Fruit fly (Drosophila melanogaster) whole organism, embryonic: ENCODE data around the gene CG8944.
A peak's percentile ranks its signal among the peaks of the same experiment; 100 is the strongest.

Experiments used
- CG10267 ChIP-seq: fragments of 200-800 bp; sonication (Bioruptor generic); optimal IDR thresholded peaks from 2 replicates; lab custom pipeline; 2018; ENCODE audit warnings: missing biosample characterization, mild to moderate bottlenecking, missing genetic modification characterization, moderate library complexity
- CG12155 ChIP-seq: fragments of 200-800 bp; sonication (Bioruptor generic); optimal IDR thresholded peaks from 3 replicates; lab custom pipeline; 2016; ENCODE audit warnings: missing biosample characterization, missing genetic modification characterization
- CG13287 ChIP-seq: fragments of 200-800 bp; sonication (Bioruptor generic); IDR thresholded peaks from 2 replicates; pipeline ENCODE4 v1.3.6; 2022; ENCODE audit warnings: missing biosample characterization, missing genetic modification characterization; ENCODE audit not compliant: partially characterized antibody
- CG13894 ChIP-seq: fragments of 200-800 bp; sonication (Bioruptor generic); optimal IDR thresholded peaks from 3 replicates; lab custom pipeline; 2018; ENCODE audit warnings: missing biosample characterization, mild to moderate bottlenecking, missing genetic modification characterization, moderate library complexity
- CG15269 ChIP-seq: fragments of 200-800 bp; sonication (Bioruptor generic); optimal IDR thresholded peaks from 2 replicates; lab custom pipeline; 2018; ENCODE audit warnings: missing biosample characterization, mild to moderate bottlenecking, missing genetic modification characterization, moderate library complexity
- CG15601 ChIP-seq: fragments of 200-800 bp; sonication (Bioruptor generic); optimal IDR thresholded peaks from 3 replicates; lab custom pipeline; 2019; ENCODE audit warnings: missing biosample characterization, mild to moderate bottlenecking, missing genetic modification characterization, moderate library complexity
- CG1603 ChIP-seq: fragments of 200-800 bp; sonication (Bioruptor generic); optimal IDR thresholded peaks from 2 replicates; lab custom pipeline; 2019; ENCODE audit warnings: missing biosample characterization, mild to moderate bottlenecking, missing genetic modification characterization, moderate library complexity
- CG16813 ChIP-seq: fragments of 200-800 bp; sonication (Bioruptor generic); IDR thresholded peaks from 3 replicates; pipeline ENCODE4 v1.3.6; 2022; ENCODE audit warnings: missing biosample characterization, missing genetic modification characterization; ENCODE audit not compliant: partially characterized antibody
- CG17385 ChIP-seq: fragments of 200-800 bp; sonication (Bioruptor generic); optimal IDR thresholded peaks from 3 replicates; lab custom pipeline; 2018; ENCODE audit warnings: missing biosample characterization, mild to moderate bottlenecking, missing genetic modification characterization
- CG17568 ChIP-seq: fragments of 200-800 bp; sonication (Bioruptor generic); optimal IDR thresholded peaks from 2 replicates; lab custom pipeline; 2018; ENCODE audit warnings: missing biosample characterization, mild to moderate bottlenecking, missing genetic modification characterization, moderate library complexity
- CG17829 ChIP-seq: fragments of 200-800 bp; optimal IDR thresholded peaks from 2 replicates; lab custom pipeline; 2019; ENCODE audit warnings: missing biosample characterization, mild to moderate bottlenecking, missing genetic modification characterization, moderate library complexity
- CG33213 ChIP-seq: fragments of 200-800 bp; sonication (Bioruptor generic); optimal IDR thresholded peaks from 3 replicates; lab custom pipeline; 2016; ENCODE audit warnings: missing biosample characterization, missing genetic modification characterization
- CG4820 ChIP-seq: fragments of 200-800 bp; sonication (Bioruptor generic); optimal IDR thresholded peaks from 3 replicates; lab custom pipeline; 2016; ENCODE audit warnings: missing biosample characterization, missing genetic modification characterization
- CG6272 ChIP-seq: fragments of 200-800 bp; sonication (Bioruptor generic); IDR thresholded peaks from 2 replicates; pipeline ENCODE4 v1.3.6; 2022; ENCODE audit warnings: missing biosample characterization, missing genetic modification characterization
- CG6765 ChIP-seq: fragments of 200-800 bp; sonication (Bioruptor generic); optimal IDR thresholded peaks from 3 replicates; lab custom pipeline; 2017; ENCODE audit warnings: missing biosample characterization, mild to moderate bottlenecking, missing genetic modification characterization
- CG9215 ChIP-seq: fragments of 200-800 bp; sonication (Bioruptor generic); IDR thresholded peaks from 2 replicates; pipeline ENCODE4 v1.3.6; 2022; ENCODE audit warnings: missing biosample characterization, missing genetic modification characterization
- CG9437 ChIP-seq: fragments of 200-800 bp; sonication (Bioruptor generic); optimal IDR thresholded peaks from 2 replicates; lab custom pipeline; 2018; ENCODE audit warnings: missing biosample characterization, mild to moderate bottlenecking, missing genetic modification characterization
- CG9727 ChIP-seq: fragments of 200-800 bp; sonication (Bioruptor generic); optimal IDR thresholded peaks from 3 replicates; lab custom pipeline; 2017; ENCODE audit warnings: missing biosample characterization, mild to moderate bottlenecking, missing genetic modification characterization
- CG9932 ChIP-seq: fragments of 200-800 bp; sonication (Bioruptor generic); IDR thresholded peaks from 2 replicates; pipeline ENCODE4 v1.3.6; 2022; ENCODE audit warnings: missing biosample characterization, missing genetic modification characterization
- Deaf1 ChIP-seq: fragments of 200-800 bp; optimal IDR thresholded peaks from 3 replicates; lab custom pipeline; 2019; ENCODE audit warnings: missing biosample characterization, mild to moderate bottlenecking, missing genetic modification characterization, moderate library complexity
- HLHmδ ChIP-seq: fragments of 200-800 bp; sonication (Bioruptor generic); optimal IDR thresholded peaks from 2 replicates; lab custom pipeline; 2018; ENCODE audit warnings: missing biosample characterization, mild to moderate bottlenecking, missing genetic modification characterization, moderate library complexity
- Max ChIP-seq: fragments of 200-800 bp; sonication (Bioruptor generic); optimal IDR thresholded peaks from 2 replicates; lab custom pipeline; 2016; ENCODE audit warnings: missing biosample characterization, mild to moderate bottlenecking, missing genetic modification characterization
- Mrtf ChIP-seq: fragments of 200-800 bp; sonication (Bioruptor generic); IDR thresholded peaks from 3 replicates; pipeline ENCODE4 v1.3.6; 2022; ENCODE audit warnings: missing biosample characterization, missing genetic modification characterization
- NFAT ChIP-seq: fragments of 200-800 bp; sonication (Bioruptor generic); IDR thresholded peaks from 2 replicates; pipeline ENCODE4 v1.3.6; 2022; ENCODE audit warnings: missing biosample characterization, missing genetic modification characterization
- Sry-δ ChIP-seq: fragments of 200-800 bp; sonication (Bioruptor generic); optimal IDR thresholded peaks from 2 replicates; lab custom pipeline; 2016; ENCODE audit warnings: missing biosample characterization, missing genetic modification characterization
- aop ChIP-seq: fragments of 200-800 bp; sonication (Bioruptor generic); IDR thresholded peaks from 2 replicates; pipeline ENCODE4 v1.3.6; 2022; ENCODE audit warnings: missing biosample characterization, missing genetic modification characterization
- bbx ChIP-seq: fragments of 200-800 bp; sonication (Bioruptor generic); IDR thresholded peaks from 2 replicates; pipeline ENCODE4 v1.3.6; 2022; ENCODE audit warnings: missing biosample characterization, missing genetic modification characterization; ENCODE audit not compliant: partially characterized antibody
- cg ChIP-seq: fragments of 200-800 bp; sonication (Bioruptor generic); optimal IDR thresholded peaks from 3 replicates; lab custom pipeline; 2019; ENCODE audit warnings: missing biosample characterization, mild to moderate bottlenecking, missing genetic modification characterization, moderate library complexity
- ci ChIP-seq: fragments of 200-800 bp; sonication (Bioruptor generic); IDR thresholded peaks from 3 replicates; pipeline ENCODE4 v1.3.6; 2022; ENCODE audit warnings: missing biosample characterization, missing genetic modification characterization
- crp ChIP-seq, 2 experiments: fragments of 200-800 bp; sonication (Bioruptor generic); optimal IDR thresholded peaks; 2 replicates in 1 of 2; 3 replicates in 1 of 2; lab custom pipeline; 2017; ENCODE audit warnings: missing biosample characterization in 2 of 2, missing genetic modification characterization in 2 of 2, mild to moderate bottlenecking in 1 of 2, moderate library complexity in 1 of 2
- cwo ChIP-seq: fragments of 200-800 bp; sonication (Bioruptor generic); optimal IDR thresholded peaks from 3 replicates; lab custom pipeline; 2017; ENCODE audit warnings: missing biosample characterization, missing genetic modification characterization, mild to moderate bottlenecking, moderate library complexity, missing genetic modification reagents
- dm ChIP-seq: fragments of 200-800 bp; sonication (Bioruptor generic); optimal IDR thresholded peaks from 3 replicates; lab custom pipeline; 2016; ENCODE audit warnings: missing biosample characterization, missing genetic modification characterization
- dysf ChIP-seq: fragments of 200-800 bp; sonication (Bioruptor generic); IDR thresholded peaks from 3 replicates; pipeline ENCODE4 v1.3.6; 2022; ENCODE audit warnings: missing biosample characterization, missing genetic modification characterization
- gfzf ChIP-seq: fragments of 200-800 bp; sonication (Bioruptor generic); optimal IDR thresholded peaks from 2 replicates; lab custom pipeline; 2016; ENCODE audit warnings: missing biosample characterization, mild to moderate bottlenecking, missing genetic modification characterization, moderate library complexity
- jing ChIP-seq: fragments of 200-800 bp; sonication (Bioruptor generic); optimal IDR thresholded peaks from 2 replicates; lab custom pipeline; 2018; ENCODE audit warnings: missing biosample characterization, mild to moderate bottlenecking, missing genetic modification characterization
- jumu ChIP-seq: fragments of 200-800 bp; sonication (Bioruptor generic); optimal IDR thresholded peaks from 3 replicates; lab custom pipeline; 2016; ENCODE audit warnings: missing biosample characterization, missing genetic modification characterization
- nom ChIP-seq: fragments of 200-800 bp; sonication (Bioruptor generic); optimal IDR thresholded peaks from 2 replicates; lab custom pipeline; 2017; ENCODE audit warnings: missing biosample characterization, missing genetic modification characterization, mild to moderate bottlenecking, moderate library complexity, missing genetic modification reagents
- onecut ChIP-seq: fragments of 200-800 bp; sonication (Bioruptor generic); IDR thresholded peaks from 2 replicates; pipeline ENCODE4 v1.3.6; 2022; ENCODE audit warnings: missing biosample characterization, missing genetic modification characterization
- pho ChIP-seq: fragments of 200-800 bp; sonication (Bioruptor generic); optimal IDR thresholded peaks from 2 replicates; lab custom pipeline; 2016; ENCODE audit warnings: missing biosample characterization, missing genetic modification characterization
- phol ChIP-seq: fragments of 200-800 bp; sonication (Bioruptor generic); optimal IDR thresholded peaks from 3 replicates; lab custom pipeline; 2018; ENCODE audit warnings: missing biosample characterization, mild to moderate bottlenecking, missing genetic modification characterization, moderate library complexity
- rib ChIP-seq: fragments of 200-800 bp; sonication (Bioruptor generic); IDR thresholded peaks from 2 replicates; pipeline ENCODE4 v1.3.6; 2022; ENCODE audit warnings: missing biosample characterization, missing genetic modification characterization
- sens ChIP-seq: fragments of 200-800 bp; sonication (Bioruptor generic); peaks from one replicate; lab custom pipeline; 2016; ENCODE audit warnings: missing biosample characterization, missing genetic modification characterization
- seq ChIP-seq: fragments of 200-800 bp; sonication (Bioruptor generic); IDR thresholded peaks from 2 replicates; pipeline ENCODE4 v1.3.6; 2022; ENCODE audit warnings: missing biosample characterization, missing genetic modification characterization
- slbo ChIP-seq: fragments of 200-800 bp; sonication (Bioruptor generic); IDR thresholded peaks from 2 replicates; pipeline ENCODE4 v1.3.6; 2022; ENCODE audit warnings: missing biosample characterization, missing genetic modification characterization
- ssp ChIP-seq: fragments of 200-800 bp; sonication (Bioruptor generic); IDR thresholded peaks from 2 replicates; pipeline ENCODE4 v1.3.6; 2022; ENCODE audit warnings: missing biosample characterization, missing genetic modification characterization
- sug ChIP-seq: fragments of 200-800 bp; optimal IDR thresholded peaks from 2 replicates; lab custom pipeline; 2019; ENCODE audit warnings: missing biosample characterization, mild to moderate bottlenecking, missing genetic modification characterization, moderate library complexity
- trem ChIP-seq: fragments of 200-800 bp; optimal IDR thresholded peaks from 3 replicates; lab custom pipeline; 2019; ENCODE audit warnings: missing biosample characterization, mild to moderate bottlenecking, missing genetic modification characterization, moderate library complexity
- unc-4 ChIP-seq: fragments of 200-800 bp; sonication (Bioruptor generic); IDR thresholded peaks from 2 replicates; pipeline ENCODE4 v1.3.6; 2022; ENCODE audit warnings: missing biosample characterization, missing genetic modification characterization; ENCODE audit not compliant: partially characterized antibody

Gene CG8944

DNA sequence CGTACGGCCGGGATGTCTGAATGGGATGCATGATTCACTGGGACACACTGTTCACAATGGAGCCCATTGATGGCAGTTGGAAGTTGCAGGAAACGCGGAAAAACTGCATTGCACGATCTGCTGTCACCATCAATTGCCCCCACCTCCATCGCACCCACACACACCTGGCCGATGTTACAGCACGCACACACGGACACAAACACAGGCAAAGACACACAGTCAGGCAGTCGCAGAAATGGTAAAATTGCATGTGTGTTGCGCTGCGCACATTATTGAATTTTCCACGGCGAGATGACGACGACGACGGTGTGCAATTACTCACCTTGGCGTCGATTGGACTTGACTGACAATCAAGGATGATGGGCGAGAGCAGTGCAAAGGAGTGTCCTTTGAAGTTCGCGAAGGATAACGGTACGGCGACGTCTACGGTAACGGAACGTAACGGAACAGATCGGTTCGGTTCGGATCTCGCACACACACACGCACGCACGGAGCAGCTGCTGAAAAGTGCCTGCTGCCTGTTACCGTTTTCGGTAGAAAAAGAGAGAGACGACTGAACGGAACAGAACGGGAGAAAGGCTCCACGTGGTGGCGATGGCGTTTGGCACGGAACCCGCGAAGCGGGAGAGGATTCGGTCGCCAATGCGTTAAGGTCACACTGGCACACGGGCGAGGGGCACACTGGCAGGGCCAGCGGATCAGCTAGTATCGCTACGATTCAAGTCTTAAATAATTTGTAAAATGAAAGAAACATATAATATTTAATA lies 35.9 kb downstream of the CG8944 start, which contains the start of the genes CG9281 and CG15601 (continued):
- no peak for TF ChIP-seq CG12155 (GFP tag; lab: Kevin White, UChicago)
- peak; percentile 13 for TF ChIP-seq Sry-δ (GFP tag; lab: Kevin White, UChicago)
- TF ChIP-seq ci (GFP tag; lab: Robert Waterston, UW) = peak; percentile 61; the same call in 1 of the 3 replicates
- TF ChIP-seq aop = no peak
- peak; percentile 48 for TF ChIP-seq trem
- TF ChIP-seq CG9727 (GFP tag; lab: Kevin White, UChicago) = no peak
- TF ChIP-seq ssp = no peak
- no peak for TF ChIP-seq jing (GFP tag; lab: Kevin White, UChicago)
- TF ChIP-seq CG10267 (tag; lab: Kevin White, UChicago) = peak; percentile 35
- TF ChIP-seq unc-4 (GFP tag; lab: Robert Waterston, UW) = 0 out of 2 replicates have a peak, but pooled peaks have one; percentile 9
- TF ChIP-seq Max (GFP tag; lab: Kevin White, UChicago) = peak; percentile 87
- TF ChIP-seq CG17385 = peak; percentile 87
- no peak for TF ChIP-seq CG17568 (GFP tag; lab: Kevin White, UChicago)
- TF ChIP-seq sug (tag; lab: Kevin White, UChicago) = peak; percentile 9
- peak; percentile 93 for TF ChIP-seq cg (GFP tag; lab: Kevin White, UChicago)
- peak; percentile 10 for TF ChIP-seq CG33213 (GFP tag; lab: Kevin White, UChicago)
- TF ChIP-seq dm (GFP tag; lab: Kevin White, UChicago) = peak; percentile 96
- peak; percentile 20; the same call in 1 of the 2 replicates for TF ChIP-seq CG13287 (GFP tag; lab: Robert Waterston, UW)
- no peak for TF ChIP-seq CG6272 (GFP tag; lab: Robert Waterston, UW)
- TF ChIP-seq CG9215 (GFP tag; lab: Robert Waterston, UW) = no peak
- no peak for TF ChIP-seq sens (GFP tag; lab: Kevin White, UChicago)
- TF ChIP-seq CG16813 (GFP tag; lab: Robert Waterston, UW) = peak; percentile 35; the same call in 1 of the 3 replicates
- TF ChIP-seq CG15601 = peak; percentile 63
- no peak for TF ChIP-seq CG4820
- no peak for TF ChIP-seq CG13894 (tag; lab: Kevin White, UChicago)
- TF ChIP-seq CG15269 (tag; lab: Kevin White, UChicago) = no peak
- TF ChIP-seq pho (GFP tag; lab: Kevin White, UChicago) = no peak
- TF ChIP-seq CG9437 (GFP tag; lab: Kevin White, UChicago) = peak; percentile 66
- TF ChIP-seq phol (tag; lab: Kevin White, UChicago) = no peak
- peak; percentile 67 for TF ChIP-seq Deaf1 (tag; lab: Kevin White, UChicago)
- peak; percentile 43 for TF ChIP-seq slbo (GFP tag; lab: Robert Waterston, UW)
- peak; percentile 82; the same call in 1 of the 2 replicates for TF ChIP-seq rib (GFP tag; lab: Robert Waterston, UW)
- no peak for TF ChIP-seq Mrtf (GFP tag; lab: Robert Waterston, UW)
- no peak for TF ChIP-seq nom
- TF ChIP-seq CG17829 (tag; lab: Kevin White, UChicago) = peak; percentile 21
- TF ChIP-seq jumu (GFP tag; lab: Kevin White, UChicago) = no peak
- TF ChIP-seq NFAT = peak; percentile 42; the same call in 1 of the 2 replicates
- peak; percentile 86 for TF ChIP-seq onecut (GFP tag; lab: Robert Waterston, UW)
- TF ChIP-seq cwo (GFP tag; lab: Kevin White, UChicago) = peak; percentile 7
- TF ChIP-seq CG9932 (GFP tag; lab: Robert Waterston, UW) = peak; percentile 33
- TF ChIP-seq CG6765 = peak; percentile 60
- peak; percentile 32; the same call in 1 of the 3 replicates for TF ChIP-seq dysf (GFP tag; lab: Robert Waterston, UW)
- TF ChIP-seq seq (GFP tag; lab: Robert Waterston, UW) = 0 out of 2 replicates have a peak, but pooled peaks have one; percentile 7
- peak; percentile 19; the same call in 1 of the 2 replicates for TF ChIP-seq bbx (GFP tag; lab: Robert Waterston, UW)
- peak; percentile 64 for TF ChIP-seq HLHmδ (GFP tag; lab: Kevin White, UChicago)
- peak; percentile 52 for TF ChIP-seq CG1603 (tag; lab: Kevin White, UChicago)
- TF ChIP-seq gfzf (GFP tag; lab: Kevin White, UChicago) = peak; percentile 80
- TF ChIP-seq crp (GFP tag; optimal IDR thresholded peaks at IDR 0.05; lab: Kevin White, UChicago) = peak in 1 of 2 experiments; percentile 39
